Fruit fly (Drosophila melanogaster): ENCODE data around the gene Nup93-1.

dm6 chrX:13783534-13783949 lies 39.1 kb upstream of the Nup93-1 start, which contains the start of gene inaE:
- peak; percentile 25 for TF ChIP-seq CG1620 (GFP tag; optimal IDR thresholded peaks at IDR 0.05)
- peak; percentile 27 for TF ChIP-seq CG14711 (tag; optimal IDR thresholded peaks at IDR 0.05)
- TF ChIP-seq toe (GFP tag; optimal IDR thresholded peaks at IDR 0.05), result no peak
- TF ChIP-seq cnc (optimal IDR thresholded peaks at IDR 0.05), result no peak
- TF ChIP-seq CG33017 (tag; optimal IDR thresholded peaks at IDR 0.05), result no peak
- peak; percentile 50 for TF ChIP-seq Mnt (GFP tag; optimal IDR thresholded peaks at IDR 0.05)
- peak; percentile 28 for TF ChIP-seq CG7101 (tag; optimal IDR thresholded peaks at IDR 0.05)
- peak; percentile 89 for TF ChIP-seq tj (GFP tag; optimal IDR thresholded peaks at IDR 0.05)
